Fruit fly (Drosophila melanogaster) whole organism, adult: ENCODE data around the gene Elovl7.
A peak's percentile ranks its signal among the peaks of the same experiment; 100 is the strongest.

Experiments used
- CG11617 ChIP-seq: fragments of 200-800 bp; sonication (Bioruptor generic); optimal IDR thresholded peaks from 2 replicates; lab custom pipeline; 2017; ENCODE audit warnings: mild to moderate bottlenecking, missing biosample characterization, missing genetic modification reagents, missing genetic modification characterization
- CG12768 ChIP-seq: fragments of 200-800 bp; sonication (Bioruptor generic); optimal IDR thresholded peaks from 2 replicates; lab custom pipeline; 2017; ENCODE audit warnings: missing biosample characterization, missing genetic modification characterization, mild to moderate bottlenecking, moderate library complexity, missing genetic modification reagents
- CG14711 ChIP-seq: fragments of 200-800 bp; sonication (Bioruptor generic); optimal IDR thresholded peaks from 2 replicates; lab custom pipeline; 2018; ENCODE audit warnings: missing biosample characterization, mild to moderate bottlenecking, missing genetic modification characterization, moderate library complexity
- CG1620 ChIP-seq: fragments of 200-800 bp; sonication (Bioruptor generic); optimal IDR thresholded peaks from 2 replicates; lab custom pipeline; 2016; ENCODE audit warnings: missing biosample characterization, missing genetic modification characterization
- CG33017 ChIP-seq: fragments of 200-800 bp; sonication (Bioruptor generic); optimal IDR thresholded peaks from 2 replicates; lab custom pipeline; 2018; ENCODE audit warnings: missing biosample characterization, mild to moderate bottlenecking, missing genetic modification characterization, moderate library complexity
- CG5204 ChIP-seq: fragments of 200-800 bp; sonication (Bioruptor generic); optimal IDR thresholded peaks from 2 replicates; lab custom pipeline; 2016; ENCODE audit warnings: missing biosample characterization, missing genetic modification characterization
- CG7045 ChIP-seq: fragments of 200-800 bp; sonication (Bioruptor generic); optimal IDR thresholded peaks from 2 replicates; lab custom pipeline; 2017; ENCODE audit warnings: missing biosample characterization, mild to moderate bottlenecking, missing genetic modification characterization
- CG7101 ChIP-seq: fragments of 200-800 bp; sonication (Bioruptor generic); optimal IDR thresholded peaks from 2 replicates; lab custom pipeline; 2018; ENCODE audit warnings: missing biosample characterization, mild to moderate bottlenecking, missing genetic modification characterization, moderate library complexity
- Clk ChIP-seq: fragments of 200-800 bp; sonication (Bioruptor generic); optimal IDR thresholded peaks from 2 replicates; lab custom pipeline; 2017; ENCODE audit warnings: missing biosample characterization, missing genetic modification characterization
- Crg-1 ChIP-seq: fragments of 200-800 bp; sonication (Bioruptor generic); optimal IDR thresholded peaks from 2 replicates; lab custom pipeline; 2016; ENCODE audit warnings: missing biosample characterization, missing genetic modification characterization
- Hr96 ChIP-seq: fragments of 200-800 bp; sonication (Bioruptor generic); optimal IDR thresholded peaks from 2 replicates; lab custom pipeline; 2016; ENCODE audit warnings: missing biosample characterization, missing genetic modification characterization
- Mnt ChIP-seq: fragments of 200-800 bp; sonication (Bioruptor generic); optimal IDR thresholded peaks from 2 replicates; lab custom pipeline; 2016; ENCODE audit warnings: missing biosample characterization, mild to moderate bottlenecking, missing genetic modification characterization
- bab1 ChIP-seq: fragments of 200-800 bp; sonication (Bioruptor generic); optimal IDR thresholded peaks from 3 replicates; lab custom pipeline; 2019; ENCODE audit warnings: missing biosample characterization, mild to moderate bottlenecking, missing genetic modification characterization, moderate library complexity
- cic ChIP-seq: fragments of 200-800 bp; sonication (Bioruptor generic); optimal IDR thresholded peaks from 2 replicates; lab custom pipeline; 2017; ENCODE audit warnings: missing biosample characterization, mild to moderate bottlenecking, missing genetic modification characterization, moderate library complexity
- cnc ChIP-seq, 2 experiments: fragments of >200 bp; optimal IDR thresholded peaks; 2 replicates each; lab custom pipeline; 2017
- kay ChIP-seq: fragments of 200-800 bp; sonication (Bioruptor generic); peaks from one replicate; lab custom pipeline; 2016; ENCODE audit warnings: missing biosample characterization, missing genetic modification characterization, borderline replicate concordance
- ovo ChIP-seq: fragments of 200-800 bp; sonication (Bioruptor generic); optimal IDR thresholded peaks from 2 replicates; lab custom pipeline; 2016; ENCODE audit warnings: missing biosample characterization, missing genetic modification characterization
- pad ChIP-seq: fragments of 200-800 bp; sonication (Bioruptor generic); optimal IDR thresholded peaks from 3 replicates; lab custom pipeline; 2017; ENCODE audit warnings: missing biosample characterization, missing genetic modification characterization, mild to moderate bottlenecking, moderate library complexity, missing genetic modification reagents
- tj ChIP-seq: fragments of 200-800 bp; sonication (Bioruptor generic); optimal IDR thresholded peaks from 3 replicates; lab custom pipeline; 2017; ENCODE audit warnings: missing biosample characterization, mild to moderate bottlenecking, missing genetic modification characterization, moderate library complexity
- toe ChIP-seq: fragments of 200-800 bp; sonication (Bioruptor generic); optimal IDR thresholded peaks from 2 replicates; lab custom pipeline; 2016; ENCODE audit warnings: missing biosample characterization, missing genetic modification characterization

Gene Elovl7

DNA sequence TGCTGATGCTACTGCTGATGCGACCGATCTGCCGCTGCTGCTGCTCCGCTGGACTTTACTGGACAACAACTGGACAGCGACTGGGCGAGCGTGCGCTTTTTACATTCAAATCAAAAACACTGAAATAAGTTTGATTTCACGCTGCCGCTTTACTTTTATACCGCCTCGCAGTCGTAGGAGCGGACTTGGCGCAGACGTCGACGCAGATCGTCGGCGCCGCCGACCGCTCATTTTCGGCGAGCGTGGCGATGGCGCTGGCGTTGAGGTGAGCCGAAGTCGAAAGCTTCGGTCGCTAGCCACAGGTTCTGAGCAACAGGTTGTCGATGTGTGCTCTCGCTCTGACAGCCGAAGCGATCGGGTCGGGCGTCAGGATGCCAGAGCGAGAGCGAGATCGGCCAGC, at the start of gene Elovl7:
Gene Elovl7 (minus strand): TSS at position 131 of the 400 bp plus-strand sequence.
- TF ChIP-seq toe (GFP tag; lab: Kevin White, UChicago) (no peak), pad (GFP tag; lab: Kevin White, UChicago) (no peak), cic (GFP tag; lab: Kevin White, UChicago) (no peak), Clk (no peak), CG1620 (peak; percentile 9), Hr96 (GFP tag; lab: Kevin White, UChicago) (no peak), bab1 (GFP tag; lab: Kevin White, UChicago) (peak; percentile 38), CG7101 (no peak), kay (GFP tag; lab: Kevin White, UChicago) (no peak), CG33017 (no peak), CG12768 (no peak), CG11617 (GFP tag; lab: Kevin White, UChicago) (no peak), CG14711 (tag; lab: Kevin White, UChicago) (no peak), CG7045 (no peak), cnc (optimal IDR thresholded peaks at IDR 0.05; lab: Kevin White, UChicago) (no peak), ovo (no peak), Mnt (GFP tag; lab: Kevin White, UChicago) (no peak), CG5204 (GFP tag; lab: Kevin White, UChicago) (no peak), tj (peak; percentile 61), Crg-1 (GFP tag; lab: Kevin White, UChicago) (no peak)

DNA sequence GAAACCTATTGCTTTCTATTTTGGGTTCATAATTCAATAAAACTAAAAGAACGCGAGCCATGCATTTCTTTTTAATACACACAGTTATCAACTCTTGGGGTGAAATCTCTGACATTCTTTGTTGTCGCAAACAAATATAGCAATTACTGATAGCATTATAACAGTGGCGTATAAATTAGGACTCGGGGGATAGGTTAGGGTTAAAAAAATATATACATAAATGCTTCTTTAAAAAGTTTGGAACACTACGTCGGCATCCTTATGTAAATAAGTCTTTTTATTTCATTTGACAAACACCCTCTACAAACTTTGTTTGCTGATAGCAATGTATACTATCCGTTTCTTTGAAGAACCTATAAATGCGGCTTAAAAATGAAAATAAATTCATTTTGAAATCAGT, 45.2 kb upstream of the Elovl7 start, which contains the start of gene CG43060:
Gene CG43060 (plus strand): TSS at position 382 of the 400 bp plus-strand sequence.
- TF ChIP-seq CG7101 (no peak), Clk (no peak), kay (GFP tag; lab: Kevin White, UChicago) (peak; percentile 31), ovo (no peak), bab1 (GFP tag; lab: Kevin White, UChicago) (no peak)

DNA sequence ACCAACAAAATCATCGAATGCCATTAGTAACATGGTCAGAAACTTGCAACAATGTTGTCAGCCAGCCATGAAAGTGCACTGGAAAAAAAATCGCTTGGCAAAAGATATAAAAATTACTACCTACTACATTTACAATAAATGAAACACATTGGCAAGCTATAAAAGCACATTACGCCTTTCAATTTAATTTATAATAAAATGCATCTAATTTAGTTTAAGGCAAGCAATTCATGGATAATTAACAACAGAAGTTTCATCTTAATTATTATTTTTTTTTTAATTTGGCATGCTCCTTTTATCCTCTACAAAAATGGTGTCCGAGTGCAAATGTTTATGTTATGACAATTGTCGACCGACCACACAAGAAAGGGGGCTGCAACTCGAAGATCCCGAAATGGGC, 43.3 kb upstream of the Elovl7 start:
- TF ChIP-seq CG7101 = no peak

DNA sequence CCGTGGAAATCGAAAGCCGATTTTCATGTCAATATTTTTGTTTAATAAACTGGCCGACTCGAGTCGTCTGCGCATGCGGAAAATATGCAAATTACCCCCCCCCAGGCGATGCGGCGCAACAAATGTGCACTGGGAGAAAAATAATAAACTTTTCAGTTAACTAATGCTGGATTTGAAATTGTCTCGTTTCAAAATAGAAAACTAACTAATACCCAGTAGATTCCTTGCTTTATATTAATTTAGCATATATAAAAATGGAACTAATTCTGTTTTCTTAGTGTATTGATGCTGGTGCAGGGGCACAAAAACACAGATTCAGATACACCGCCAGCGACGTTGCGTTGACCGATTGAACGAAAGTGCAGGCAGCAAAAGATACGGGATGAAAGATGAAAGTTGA, 42.2 kb upstream of the Elovl7 start:
- TF ChIP-seq CG7101 = no peak
- TF ChIP-seq bab1 (GFP tag; lab: Kevin White, UChicago) = no peak
- no peak for TF ChIP-seq Crg-1 (GFP tag; lab: Kevin White, UChicago)
- no peak for TF ChIP-seq CG11617 (GFP tag; lab: Kevin White, UChicago)
- no peak for TF ChIP-seq kay (GFP tag; lab: Kevin White, UChicago)
- no peak for TF ChIP-seq CG1620
- TF ChIP-seq cnc (optimal IDR thresholded peaks at IDR 0.05; lab: Kevin White, UChicago) = no peak
- TF ChIP-seq tj = no peak
- TF ChIP-seq cic (GFP tag; lab: Kevin White, UChicago) = no peak

DNA sequence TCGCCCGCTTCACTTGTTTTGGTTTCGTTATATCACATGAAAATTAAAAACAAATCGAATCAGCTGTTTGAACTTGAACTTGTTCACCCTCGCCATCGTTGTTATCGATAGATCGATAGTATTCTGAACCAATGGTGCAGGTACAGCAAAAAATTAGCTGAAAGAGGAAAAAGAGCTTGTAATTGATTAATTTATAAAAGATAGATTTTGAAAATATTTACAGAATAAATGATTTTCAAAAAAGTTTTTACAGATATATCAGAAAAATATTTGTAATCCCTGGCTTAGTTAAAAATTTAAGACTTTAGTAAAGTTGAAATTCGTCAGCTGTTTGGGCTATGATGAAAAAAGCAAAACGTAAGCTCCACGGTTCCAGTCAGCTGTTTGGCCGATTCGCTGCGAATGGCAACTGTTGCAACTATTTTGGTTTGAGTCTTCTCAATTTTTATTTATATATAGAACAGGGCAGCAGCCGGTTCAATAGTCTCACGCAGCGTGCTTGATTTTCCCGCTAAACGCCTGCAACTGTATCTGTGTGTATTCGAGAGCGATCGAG, 37.3 kb upstream of the Elovl7 start, which contains the start of the genes CG11035 and unc-45:
Gene CG11035 (minus strand): TSS at position 87 of the 556 bp plus-strand sequence.
Gene unc-45 (plus strand): TSS at position 379 of the 556 bp plus-strand sequence.
- TF ChIP-seq kay (GFP tag; lab: Kevin White, UChicago) (peak; percentile 98), toe (GFP tag; lab: Kevin White, UChicago) (peak; percentile 79), CG5204 (GFP tag; lab: Kevin White, UChicago) (no peak), cic (GFP tag; lab: Kevin White, UChicago) (peak; percentile 10), CG7045 (peak; percentile 51), CG12768 (no peak), Mnt (GFP tag; lab: Kevin White, UChicago) (peak; percentile 62), ovo (no peak), CG14711 (tag; lab: Kevin White, UChicago) (peak; percentile 53), CG1620 (peak; percentile 14), Crg-1 (GFP tag; lab: Kevin White, UChicago) (peak; percentile 28), CG7101 (peak; percentile 33), CG33017 (peak; percentile 29), tj (peak; percentile 64), Clk (no peak), CG11617 (GFP tag; lab: Kevin White, UChicago) (peak; percentile 63), bab1 (GFP tag; lab: Kevin White, UChicago) (peak; percentile 70), pad (GFP tag; lab: Kevin White, UChicago) (peak; percentile 18)

DNA sequence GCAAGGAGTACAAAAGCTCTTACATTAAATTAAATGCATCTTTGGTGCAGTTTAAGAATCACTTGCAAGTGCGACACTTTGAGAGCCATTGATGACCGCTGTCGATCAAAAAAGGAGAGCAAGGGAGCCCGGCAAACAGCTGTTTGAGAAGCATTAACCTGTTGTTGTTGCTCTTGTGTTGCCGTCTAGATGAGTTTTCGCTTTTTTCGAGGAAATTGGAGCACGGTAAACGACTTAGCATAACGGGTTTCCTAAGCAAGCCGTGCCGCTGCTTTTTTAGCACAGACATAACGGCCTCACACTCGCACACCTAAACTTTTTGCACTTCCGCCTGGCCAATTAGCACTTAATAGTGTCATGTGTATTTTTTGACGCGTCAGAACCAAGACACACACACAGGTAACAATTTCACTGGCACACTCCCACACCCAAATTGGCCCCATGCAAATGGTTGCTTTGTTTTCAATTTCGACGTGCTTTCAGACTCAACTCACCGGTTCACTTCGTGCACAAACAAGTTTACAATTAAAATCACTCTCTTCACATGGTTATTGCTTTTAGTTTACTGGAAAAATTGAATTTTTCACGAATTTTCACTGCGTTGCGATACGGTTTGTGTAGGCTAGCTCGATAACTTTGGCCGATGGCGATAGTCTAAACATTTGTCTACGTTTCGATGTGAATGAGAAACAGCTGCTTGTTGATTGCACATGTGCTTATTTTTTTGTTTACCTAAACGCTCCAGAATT, 34.7 kb upstream of the Elovl7 start, which contains the start of the genes CG10903 and CG2747:
Gene CG10903 (plus strand): TSS at position 261 of the 749 bp plus-strand sequence.
Gene CG2747 (minus strand): TSS at position 640 of the 749 bp plus-strand sequence.
- TF ChIP-seq CG7045 = no peak
- TF ChIP-seq pad (GFP tag; lab: Kevin White, UChicago) = peak; percentile 15
- TF ChIP-seq kay (GFP tag; lab: Kevin White, UChicago) = peak; percentile 95
- TF ChIP-seq Mnt (GFP tag; lab: Kevin White, UChicago) = peak; percentile 99
- no peak for TF ChIP-seq Clk
- TF ChIP-seq cic (GFP tag; lab: Kevin White, UChicago) = peak; percentile 62
- TF ChIP-seq toe (GFP tag; lab: Kevin White, UChicago) = peak; percentile 13
- TF ChIP-seq CG11617 (GFP tag; lab: Kevin White, UChicago) = peak; percentile 65
- peak; percentile 60 for TF ChIP-seq tj
- no peak for TF ChIP-seq CG5204 (GFP tag; lab: Kevin White, UChicago)
- TF ChIP-seq CG12768 = no peak
- no peak for TF ChIP-seq Hr96 (GFP tag; lab: Kevin White, UChicago)
- peak; percentile 2 for TF ChIP-seq CG1620
- peak; percentile 2 for TF ChIP-seq CG14711 (tag; lab: Kevin White, UChicago)
- TF ChIP-seq bab1 (GFP tag; lab: Kevin White, UChicago) = peak; percentile 56
- no peak for TF ChIP-seq cnc (optimal IDR thresholded peaks at IDR 0.05; lab: Kevin White, UChicago)
- TF ChIP-seq CG33017 = no peak
- TF ChIP-seq ovo = peak; percentile 64
- no peak for TF ChIP-seq CG7101
- TF ChIP-seq Crg-1 (GFP tag; lab: Kevin White, UChicago) = peak; percentile 22
